Fruit fly (Drosophila melanogaster): ENCODE measurements around the gene Lsd-1.
A peak's percentile ranks its signal among the peaks of the same experiment; 100 is the strongest.

DNA sequence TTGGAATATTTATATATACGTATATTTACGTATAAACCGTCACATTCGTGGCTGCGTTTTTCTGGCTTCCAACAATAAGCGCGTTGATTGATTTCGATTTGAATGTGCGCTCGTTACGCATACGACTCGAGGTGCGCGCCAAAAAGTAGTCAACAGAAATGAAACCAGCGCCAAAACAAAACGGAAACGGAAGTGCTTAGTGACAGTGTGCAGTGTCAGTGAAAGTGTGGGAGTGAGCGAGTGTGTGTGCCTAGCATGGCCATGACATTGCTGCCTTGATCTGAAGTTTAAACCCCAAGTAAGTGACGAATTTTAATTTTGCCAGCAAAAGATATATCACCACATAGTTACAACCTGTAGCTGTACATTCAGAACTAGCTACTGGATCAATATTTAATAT, 40.0 kb downstream of the Lsd-1 start, which contains the start of gene CG34355:
- TF ChIP-seq Mnt (GFP tag; optimal IDR thresholded peaks at IDR 0.05) (no peak), Clk (GFP tag; optimal IDR thresholded peaks at IDR 0.05) (no peak), CG33017 (tag; optimal IDR thresholded peaks at IDR 0.05) (no peak), cic (GFP tag; optimal IDR thresholded peaks at IDR 0.05) (no peak), ovo (GFP tag; optimal IDR thresholded peaks at IDR 0.05) (no peak), CG11617 (GFP tag; optimal IDR thresholded peaks at IDR 0.05) (peak; percentile 3), kay (GFP tag; ENCODE audit: borderline replicate concordance) (no peak), toe (GFP tag; optimal IDR thresholded peaks at IDR 0.05) (no peak), tj (GFP tag; optimal IDR thresholded peaks at IDR 0.05) (no peak)

Measured in whole organism, adult.